Fruit fly (Drosophila melanogaster) whole organism, embryonic: ENCODE results near the gene CG11892.

ENCODE experiments used
- CG1024 ChIP-seq: fragments of 200-800 bp; sonication (Bioruptor generic); IDR thresholded peaks from 2 replicates; pipeline ENCODE4 v1.3.6; 2022; ENCODE audit warnings: missing biosample characterization, missing genetic modification characterization
- CG10431 ChIP-seq: fragments of 200-800 bp; sonication (Bioruptor generic); optimal IDR thresholded peaks from 3 replicates; lab custom pipeline; 2018; ENCODE audit warnings: missing biosample characterization, mild to moderate bottlenecking, missing genetic modification characterization
- CG11093 ChIP-seq: fragments of 200-800 bp; sonication (Bioruptor generic); IDR thresholded peaks from 3 replicates; pipeline ENCODE4 v1.3.6; 2022; ENCODE audit warnings: missing biosample characterization, missing genetic modification characterization
- CG11723 ChIP-seq: fragments of 200-800 bp; sonication (Bioruptor generic); optimal IDR thresholded peaks from 2 replicates; lab custom pipeline; 2017; ENCODE audit warnings: missing biosample characterization, mild to moderate bottlenecking, missing genetic modification characterization
- CG12299 ChIP-seq: fragments of 200-800 bp; sonication (Bioruptor generic); optimal IDR thresholded peaks from 2 replicates; lab custom pipeline; 2018; ENCODE audit warnings: missing biosample characterization, mild to moderate bottlenecking, missing genetic modification characterization
- CG12659 ChIP-seq: fragments of 200-800 bp; sonication (Bioruptor generic); optimal IDR thresholded peaks from 3 replicates; lab custom pipeline; 2017; ENCODE audit warnings: mild to moderate bottlenecking, missing biosample characterization, missing genetic modification reagents, missing genetic modification characterization
- CG12744 ChIP-seq: fragments of 200-800 bp; sonication (Bioruptor generic); optimal IDR thresholded peaks from 2 replicates; lab custom pipeline; 2016; ENCODE audit warnings: missing biosample characterization, missing genetic modification characterization
- CG13775 ChIP-seq: fragments of 200-800 bp; sonication (Bioruptor generic); optimal IDR thresholded peaks from 3 replicates; lab custom pipeline; 2017; ENCODE audit warnings: missing biosample characterization, mild to moderate bottlenecking, missing genetic modification characterization
- CG14050 ChIP-seq: fragments of 200-800 bp; sonication (Bioruptor generic); IDR thresholded peaks from 3 replicates; pipeline ENCODE4 v1.3.6; 2022; ENCODE audit warnings: missing biosample characterization, missing genetic modification characterization
- CG14710 ChIP-seq: fragments of 200-800 bp; sonication (Bioruptor generic); optimal IDR thresholded peaks from 3 replicates; lab custom pipeline; 2019; ENCODE audit warnings: missing biosample characterization, mild to moderate bottlenecking, missing genetic modification characterization, moderate library complexity
- CG31365 ChIP-seq: fragments of 200-800 bp; sonication (Bioruptor generic); optimal IDR thresholded peaks from 2 replicates; lab custom pipeline; 2018; ENCODE audit warnings: missing biosample characterization, mild to moderate bottlenecking, missing genetic modification characterization
- CG4404 ChIP-seq: fragments of 200-800 bp; sonication (Bioruptor generic); IDR thresholded peaks from 2 replicates; pipeline ENCODE4 v1.3.6; 2022; ENCODE audit warnings: missing biosample characterization, missing genetic modification characterization
- CG4617 ChIP-seq: fragments of 200-800 bp; sonication (Bioruptor generic); optimal IDR thresholded peaks from 3 replicates; lab custom pipeline; 2016; ENCODE audit warnings: missing biosample characterization, missing genetic modification characterization, borderline replicate concordance
- CG5180 ChIP-seq: fragments of 200-800 bp; sonication (Bioruptor generic); optimal IDR thresholded peaks from 3 replicates; lab custom pipeline; 2017; ENCODE audit warnings: missing biosample characterization, missing genetic modification characterization, mild to moderate bottlenecking, moderate library complexity, missing genetic modification reagents
- CG8944 ChIP-seq: fragments of 200-800 bp; sonication (Bioruptor generic); optimal IDR thresholded peaks from 3 replicates; lab custom pipeline; 2016; ENCODE audit warnings: missing biosample characterization, missing genetic modification characterization
- CHES-1-like ChIP-seq: fragments of 200-800 bp; sonication (Bioruptor generic); optimal IDR thresholded peaks from 2 replicates; lab custom pipeline; 2016; ENCODE audit warnings: missing biosample characterization, missing genetic modification characterization
- CTCF ChIP-seq: fragments of 200-800 bp; sonication (Bioruptor generic); optimal IDR thresholded peaks from 2 replicates; lab custom pipeline; 2017; ENCODE audit warnings: missing biosample characterization, mild to moderate bottlenecking, missing genetic modification characterization, moderate library complexity
- Chrac-16 ChIP-seq: fragments of 200-800 bp; sonication (Bioruptor generic); optimal IDR thresholded peaks from 3 replicates; lab custom pipeline; 2016; ENCODE audit warnings: missing biosample characterization, missing genetic modification characterization
- CoRest ChIP-seq: fragments of 200-800 bp; sonication (Bioruptor generic); optimal IDR thresholded peaks from 3 replicates; lab custom pipeline; 2018; ENCODE audit warnings: missing biosample characterization, mild to moderate bottlenecking, missing genetic modification characterization, moderate library complexity
- Deaf1 ChIP-seq: fragments of 200-800 bp; optimal IDR thresholded peaks from 3 replicates; lab custom pipeline; 2019; ENCODE audit warnings: missing biosample characterization, mild to moderate bottlenecking, missing genetic modification characterization, moderate library complexity
- Doc3 ChIP-seq: fragments of 200-800 bp; sonication (Bioruptor generic); IDR thresholded peaks from 3 replicates; pipeline ENCODE4 v1.3.6; 2022; ENCODE audit warnings: missing biosample characterization, missing genetic modification characterization; ENCODE audit not compliant: partially characterized antibody
- HLH3B ChIP-seq: fragments of 200-800 bp; sonication (Bioruptor generic); IDR thresholded peaks from 2 replicates; pipeline ENCODE4 v1.3.6; 2022; ENCODE audit warnings: missing biosample characterization, missing genetic modification characterization
- HmgZ ChIP-seq: fragments of 200-800 bp; sonication (Bioruptor generic); optimal IDR thresholded peaks from 2 replicates; lab custom pipeline; 2018; ENCODE audit warnings: missing biosample characterization, mild to moderate bottlenecking, missing genetic modification characterization
- Hr51 ChIP-seq, 2 experiments: fragments of 200-800 bp; sonication (Bioruptor generic); optimal IDR thresholded peaks; 2 replicates in 1 of 2; 3 replicates in 1 of 2; lab custom pipeline; 2016 to 2018; ENCODE audit warnings: missing biosample characterization in 2 of 2, missing genetic modification characterization in 2 of 2, mild to moderate bottlenecking in 1 of 2, moderate library complexity in 1 of 2
- Hr78 ChIP-seq, 2 experiments: fragments of 200-800 bp in 1 of 2; fragments of >200 bp in 1 of 2; sonication (Bioruptor generic) in 1 of 2; optimal IDR thresholded peaks; 2 replicates each; lab custom pipeline; 2017 to 2019; ENCODE audit warnings: missing biosample characterization in 2 of 2, missing genetic modification characterization in 2 of 2, mild to moderate bottlenecking in 1 of 2, moderate library complexity in 1 of 2
- Lhr ChIP-seq: fragments of 200-800 bp; sonication (Bioruptor generic); optimal IDR thresholded peaks from 3 replicates; lab custom pipeline; 2017; ENCODE audit warnings: mild to moderate bottlenecking, missing biosample characterization, missing genetic modification reagents, missing genetic modification characterization
- MBD-R2 ChIP-seq: fragments of 200-800 bp; sonication (Bioruptor generic); IDR thresholded peaks from 2 replicates; pipeline ENCODE4 v1.3.6; 2022; ENCODE audit warnings: missing biosample characterization, missing genetic modification characterization
- MTF-1 ChIP-seq: fragments of 200-800 bp; sonication (Bioruptor generic); optimal IDR thresholded peaks from 2 replicates; lab custom pipeline; 2018; ENCODE audit warnings: missing biosample characterization, mild to moderate bottlenecking, missing genetic modification characterization, borderline replicate concordance
- Max ChIP-seq: fragments of 200-800 bp; sonication (Bioruptor generic); optimal IDR thresholded peaks from 2 replicates; lab custom pipeline; 2016; ENCODE audit warnings: missing biosample characterization, mild to moderate bottlenecking, missing genetic modification characterization
- Sin3A ChIP-seq: fragments of >200 bp; optimal IDR thresholded peaks from 2 replicates; lab custom pipeline; 2018
- Sox100B ChIP-seq: fragments of 200-800 bp; sonication (Bioruptor generic); optimal IDR thresholded peaks from 3 replicates; lab custom pipeline; 2018; ENCODE audit warnings: missing biosample characterization, mild to moderate bottlenecking, missing genetic modification characterization
- Trl ChIP-seq, 3 experiments: fragments of >200 bp in 2 of 3; fragments of 200-800 bp in 1 of 3; sonication (Bioruptor generic) in 1 of 3; optimal IDR thresholded peaks; 2 replicates in 1 of 3; 3 replicates in 2 of 3; lab custom pipeline; 2016 to 2017; ENCODE audit warnings: missing biosample characterization in 1 of 3, missing genetic modification characterization in 1 of 3
- Vsx1 ChIP-seq: fragments of 200-800 bp; sonication (Bioruptor generic); optimal IDR thresholded peaks from 2 replicates; lab custom pipeline; 2017; ENCODE audit warnings: missing biosample characterization, mild to moderate bottlenecking, missing genetic modification characterization, missing genetic modification reagents
- crol ChIP-seq: fragments of 200-800 bp; sonication (Bioruptor generic); IDR thresholded peaks from 2 replicates; pipeline ENCODE4 v1.3.6; 2022; ENCODE audit warnings: missing biosample characterization, missing genetic modification characterization
- dan ChIP-seq: fragments of 200-800 bp; sonication (Bioruptor generic); IDR thresholded peaks from 2 replicates; pipeline ENCODE4 v1.3.6; 2022; ENCODE audit warnings: missing biosample characterization, missing genetic modification characterization
- fru ChIP-seq: fragments of >200 bp; optimal IDR thresholded peaks from 2 replicates; lab custom pipeline; 2017
- ftz-f1 ChIP-seq: fragments of 200-800 bp; sonication (Bioruptor generic); optimal IDR thresholded peaks from 2 replicates; lab custom pipeline; 2016; ENCODE audit warnings: missing biosample characterization, missing genetic modification characterization
- hkb ChIP-seq, 2 experiments: fragments of 200-800 bp in 1 of 2; fragments of >200 bp in 1 of 2; sonication (Bioruptor generic) in 1 of 2; IDR thresholded peaks in 1 of 2; optimal IDR thresholded peaks in 1 of 2; 2 replicates each; pipeline versions ENCODE4 v1.3.6 to Lab custom; 2017 to 2022; ENCODE audit warnings: missing biosample characterization in 1 of 2, missing genetic modification characterization in 1 of 2
- klu ChIP-seq: fragments of 200-800 bp; sonication (Bioruptor generic); IDR thresholded peaks from 2 replicates; pipeline ENCODE4 v1.3.6; 2022; ENCODE audit warnings: missing biosample characterization, missing genetic modification characterization
- pros ChIP-seq: fragments of 200-800 bp; sonication (Bioruptor generic); optimal IDR thresholded peaks from 3 replicates; lab custom pipeline; 2019; ENCODE audit warnings: missing biosample characterization, mild to moderate bottlenecking, missing genetic modification characterization, moderate library complexity
- pzg ChIP-seq: fragments of 200-800 bp; sonication (Bioruptor generic); optimal IDR thresholded peaks from 3 replicates; lab custom pipeline; 2018; ENCODE audit warnings: missing biosample characterization, mild to moderate bottlenecking, missing genetic modification characterization, moderate library complexity
- run ChIP-seq: fragments of 200-800 bp; sonication (Bioruptor generic); optimal IDR thresholded peaks from 3 replicates; lab custom pipeline; 2018; ENCODE audit warnings: missing biosample characterization, mild to moderate bottlenecking, missing genetic modification characterization
- schlank ChIP-seq: fragments of 200-800 bp; sonication (Bioruptor generic); optimal IDR thresholded peaks from 2 replicates; lab custom pipeline; 2018; ENCODE audit warnings: missing biosample characterization, mild to moderate bottlenecking, missing genetic modification characterization
- sens ChIP-seq: fragments of 200-800 bp; sonication (Bioruptor generic); peaks from one replicate; lab custom pipeline; 2016; ENCODE audit warnings: missing biosample characterization, missing genetic modification characterization
- sens-2 ChIP-seq: fragments of 200-800 bp; sonication (Bioruptor generic); IDR thresholded peaks from 2 replicates; pipeline ENCODE4 v1.3.6; 2022; ENCODE audit warnings: missing biosample characterization, missing genetic modification characterization
- shn ChIP-seq: fragments of 200-800 bp; sonication (Bioruptor generic); optimal IDR thresholded peaks from 3 replicates; lab custom pipeline; 2016; ENCODE audit warnings: missing biosample characterization, missing genetic modification characterization
- sima ChIP-seq: fragments of 200-800 bp; sonication (Bioruptor generic); optimal IDR thresholded peaks from 2 replicates; lab custom pipeline; 2016; ENCODE audit warnings: missing biosample characterization, missing genetic modification characterization
- stwl ChIP-seq: fragments of 200-800 bp; sonication (Bioruptor generic); optimal IDR thresholded peaks from 3 replicates; lab custom pipeline; 2018; ENCODE audit warnings: missing biosample characterization, mild to moderate bottlenecking, missing genetic modification characterization, moderate library complexity
- tx ChIP-seq: fragments of 200-800 bp; sonication (Bioruptor generic); optimal IDR thresholded peaks from 2 replicates; lab custom pipeline; 2016; ENCODE audit warnings: missing biosample characterization, missing genetic modification characterization
- vnd ChIP-seq: fragments of 200-800 bp; sonication (Bioruptor generic); IDR thresholded peaks from 3 replicates; pipeline ENCODE4 v1.3.6; 2022; ENCODE audit warnings: missing biosample characterization, missing genetic modification characterization; ENCODE audit not compliant: partially characterized antibody

Gene CG11892

DNA sequence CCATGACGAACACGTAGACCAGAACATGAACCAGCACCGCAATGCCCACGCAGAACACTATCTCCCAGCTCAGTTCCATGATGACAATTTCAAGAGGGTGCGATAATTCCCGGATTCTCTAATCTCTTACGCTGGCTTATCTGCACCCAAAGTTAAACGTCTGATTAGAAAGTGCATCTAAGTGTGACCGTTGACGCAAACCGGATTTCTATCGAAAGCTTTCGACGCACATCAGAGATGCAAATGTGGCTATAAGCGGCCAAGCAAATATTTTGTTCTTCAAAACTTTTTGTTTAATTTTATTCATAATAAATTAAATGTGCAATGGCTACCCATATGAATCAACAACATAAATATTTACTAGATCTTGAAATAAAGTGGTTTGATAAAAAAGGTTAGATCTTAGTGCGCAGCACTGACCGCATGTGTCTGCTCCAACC is 19.0 kb upstream of the CG11892 start, which contains the start of the genes Kdsr and CG11858 (continued):
- peak; percentile 37 for TF ChIP-seq Lhr (GFP tag; lab: Kevin White, UChicago)
- TF ChIP-seq schlank (tag; lab: Kevin White, UChicago): no peak
- TF ChIP-seq Chrac-16 (GFP tag; lab: Kevin White, UChicago): peak; percentile 58
- no peak for TF ChIP-seq pros
- peak; percentile 86 for TF ChIP-seq MBD-R2 (GFP tag; lab: Robert Waterston, UW)
- no peak for TF ChIP-seq Doc3
- TF ChIP-seq CG13775 (GFP tag; lab: Kevin White, UChicago): peak; percentile 73
- TF ChIP-seq Sox100B (GFP tag; lab: Kevin White, UChicago): no peak
- TF ChIP-seq pzg: peak; percentile 61
- TF ChIP-seq tx (GFP tag; lab: Kevin White, UChicago): peak; percentile 26
- peak; percentile 47; the same call in 1 of the 2 replicates for TF ChIP-seq CG4404
- no peak for TF ChIP-seq CG11723 (GFP tag; lab: Kevin White, UChicago)
- TF ChIP-seq run (tag; lab: Kevin White, UChicago): peak; percentile 2
- TF ChIP-seq CG12299 (tag; lab: Kevin White, UChicago): peak; percentile 49
- peak; percentile 29 for TF ChIP-seq hkb (optimal IDR thresholded peaks at IDR 0.05; lab: Kevin White, UChicago)
- peak; percentile 66 for TF ChIP-seq hkb (GFP tag; IDR thresholded peaks at IDR 0.05; lab: Robert Waterston, UW)
- peak; percentile 40 for TF ChIP-seq CG12744 (GFP tag; lab: Kevin White, UChicago)
- peak; percentile 72 for TF ChIP-seq Max (GFP tag; lab: Kevin White, UChicago)
- peak; percentile 53; the same call in 1 of the 3 replicates for TF ChIP-seq CG11093 (GFP tag; lab: Robert Waterston, UW)
- no peak for TF ChIP-seq CG31365 (tag; lab: Kevin White, UChicago)
- TF ChIP-seq CG1024: no peak
- TF ChIP-seq sens-2: no peak
- peak; percentile 52 for TF ChIP-seq CG14050 (GFP tag; lab: Robert Waterston, UW)
- TF ChIP-seq Sin3A: peak; percentile 59
- peak; percentile 30 for TF ChIP-seq CG4617 (GFP tag; lab: Kevin White, UChicago)
- TF ChIP-seq CG14710 (tag; lab: Kevin White, UChicago): peak; percentile 68
- no peak for TF ChIP-seq CG10431 (GFP tag; lab: Kevin White, UChicago)
- TF ChIP-seq CG8944: peak; percentile 28
- no peak for TF ChIP-seq dan
- no peak for TF ChIP-seq Vsx1 (GFP tag; lab: Kevin White, UChicago)
- peak; percentile 59 for TF ChIP-seq shn
- no peak for TF ChIP-seq Trl (optimal IDR thresholded peaks at IDR 0.05; lab: Kevin White, UChicago)
- TF ChIP-seq Trl (GFP tag; optimal IDR thresholded peaks at IDR 0.05; lab: Kevin White, UChicago): peak; percentile 36
- peak; percentile 79 for TF ChIP-seq HmgZ (tag; lab: Kevin White, UChicago)
- no peak for TF ChIP-seq MTF-1 (GFP tag; lab: Kevin White, UChicago)
- TF ChIP-seq fru: no peak
- no peak for TF ChIP-seq sima (GFP tag; lab: Kevin White, UChicago)
- TF ChIP-seq vnd (GFP tag; lab: Robert Waterston, UW): 0 out of 3 replicates have a peak, but pooled peaks have one; percentile 23
- TF ChIP-seq CG5180 (GFP tag; lab: Kevin White, UChicago): no peak
- peak; percentile 66 for TF ChIP-seq CG12659 (GFP tag; lab: Kevin White, UChicago)
- TF ChIP-seq klu (GFP tag; lab: Robert Waterston, UW): peak; percentile 38; the same call in 1 of the 2 replicates
- no peak for TF ChIP-seq Deaf1 (tag; lab: Kevin White, UChicago)
- peak; percentile 71 for TF ChIP-seq CoRest
- no peak for TF ChIP-seq Hr78 (GFP tag; optimal IDR thresholded peaks at IDR 0.05; lab: Kevin White, UChicago)
- no peak for TF ChIP-seq crol
- no peak for TF ChIP-seq CTCF (GFP tag; lab: Kevin White, UChicago)
- peak in 1 of 2 experiments; percentile 56 for TF ChIP-seq Hr51 (GFP tag; optimal IDR thresholded peaks at IDR 0.05; lab: Kevin White, UChicago)
- peak; percentile 41 for TF ChIP-seq CHES-1-like (GFP tag; lab: Kevin White, UChicago)
- peak; percentile 9 for TF ChIP-seq stwl (tag; lab: Kevin White, UChicago)
- peak; percentile 25 for TF ChIP-seq ftz-f1
- peak; percentile 21; the same call in 1 of the 2 replicates for TF ChIP-seq HLH3B (GFP tag; lab: Robert Waterston, UW)
- TF ChIP-seq sens (GFP tag; lab: Kevin White, UChicago): peak; percentile 91
